Worm (Caenorhabditis elegans): ENCODE results near the gene str-77.

The str-77 gene

ce11 chrV:17752340-17752739 lies 33.6 kb downstream of the str-77 start:
- TF ChIP-seq flt-1 (GFP tag; IDR thresholded peaks at IDR 0.05) = no peak
- no peak for TF ChIP-seq ref-1 (GFP tag; conservative IDR thresholded peaks at IDR 0.05)
- no peak for TF ChIP-seq T22C8.4 (GFP tag; IDR thresholded peaks at IDR 0.05)
- TF ChIP-seq med-1 (GFP tag; optimal IDR thresholded peaks at IDR 0.05; ENCODE audit: insufficient read depth) = no peak
- no peak for TF ChIP-seq cog-1 (tag; optimal IDR thresholded peaks at IDR 0.05)
- no peak for TF ChIP-seq ztf-23 (GFP tag; IDR thresholded peaks at IDR 0.05)
- TF ChIP-seq ztf-29 (GFP tag; IDR thresholded peaks at IDR 0.05) = no peak
- TF ChIP-seq tab-1 (GFP tag; IDR thresholded peaks at IDR 0.05) = no peak
- TF ChIP-seq klf-2 (GFP tag; conservative IDR thresholded peaks at IDR 0.05) = no peak

ce11 chrV:17754999-17755398 lies 36.3 kb downstream of the str-77 start:
- TF ChIP-seq ztf-29 (GFP tag; IDR thresholded peaks at IDR 0.05) (no peak), klf-2 (GFP tag; conservative IDR thresholded peaks at IDR 0.05) (no peak), flt-1 (GFP tag; IDR thresholded peaks at IDR 0.05) (no peak), ztf-23 (GFP tag; IDR thresholded peaks at IDR 0.05) (no peak), cog-1 (tag; optimal IDR thresholded peaks at IDR 0.05) (no peak), tab-1 (GFP tag; IDR thresholded peaks at IDR 0.05) (no peak), T22C8.4 (GFP tag; IDR thresholded peaks at IDR 0.05) (no peak), med-1 (GFP tag; optimal IDR thresholded peaks at IDR 0.05; ENCODE audit: insufficient read depth) (no peak), ref-1 (GFP tag; conservative IDR thresholded peaks at IDR 0.05) (no peak)

ce11 chrV:17755592-17755991 lies 36.8 kb downstream of the str-77 start, which contains the start of gene pgp-9:
TSS of gene pgp-9 (plus strand) at chrV:17755892.
- TF ChIP-seq tab-1 (GFP tag; IDR thresholded peaks at IDR 0.05) = no peak
- no peak for TF ChIP-seq T22C8.4 (GFP tag; IDR thresholded peaks at IDR 0.05)
- no peak for TF ChIP-seq flt-1 (GFP tag; IDR thresholded peaks at IDR 0.05)
- TF ChIP-seq ztf-29 (GFP tag; IDR thresholded peaks at IDR 0.05) = no peak
- TF ChIP-seq ztf-23 (GFP tag; IDR thresholded peaks at IDR 0.05) = no peak
- no peak for TF ChIP-seq ref-1 (GFP tag; conservative IDR thresholded peaks at IDR 0.05)
- no peak for TF ChIP-seq klf-2 (GFP tag; conservative IDR thresholded peaks at IDR 0.05)
- no peak for TF ChIP-seq med-1 (GFP tag; optimal IDR thresholded peaks at IDR 0.05; ENCODE audit: insufficient read depth)

- TF ChIP-seq med-1 (GFP tag; optimal IDR thresholded peaks at IDR 0.05; ENCODE audit: insufficient read depth) (no peak), ztf-23 (GFP tag; IDR thresholded peaks at IDR 0.05) (no peak), ref-1 (GFP tag; conservative IDR thresholded peaks at IDR 0.05) (no peak), cog-1 (tag; optimal IDR thresholded peaks at IDR 0.05) (no peak), klf-2 (GFP tag; conservative IDR thresholded peaks at IDR 0.05) (no peak)
Observed at ce11 chrV:17765077-17765476, 46.3 kb downstream of the str-77 start, which contains the start of the genes C47A10.16 and srh-283. TSS of gene C47A10.16 (minus strand) at chrV:17765177. TSS of gene srh-283 (plus strand) at chrV:17765348.

- TF ChIP-seq cog-1 (tag; optimal IDR thresholded peaks at IDR 0.05) (no peak), T22C8.4 (GFP tag; IDR thresholded peaks at IDR 0.05) (no peak), med-1 (GFP tag; optimal IDR thresholded peaks at IDR 0.05; ENCODE audit: insufficient read depth) (no peak), tab-1 (GFP tag; IDR thresholded peaks at IDR 0.05) (no peak), flt-1 (GFP tag; IDR thresholded peaks at IDR 0.05) (no peak), klf-2 (GFP tag; conservative IDR thresholded peaks at IDR 0.05) (no peak), ztf-23 (GFP tag; IDR thresholded peaks at IDR 0.05) (no peak), ztf-29 (GFP tag; IDR thresholded peaks at IDR 0.05) (no peak), ref-1 (GFP tag; conservative IDR thresholded peaks at IDR 0.05) (no peak)
Observed at ce11 chrV:17767249-17767648, 48.5 kb downstream of the str-77 start, which contains the start of gene srh-284. TSS of gene srh-284 (plus strand) at chrV:17767549.

- TF ChIP-seq ref-1 (GFP tag; conservative IDR thresholded peaks at IDR 0.05) = no peak
- TF ChIP-seq cog-1 (tag; optimal IDR thresholded peaks at IDR 0.05) = no peak
- TF ChIP-seq flt-1 (GFP tag; IDR thresholded peaks at IDR 0.05) = no peak
- TF ChIP-seq klf-2 (GFP tag; conservative IDR thresholded peaks at IDR 0.05) = no peak
- TF ChIP-seq ztf-23 (GFP tag; IDR thresholded peaks at IDR 0.05) = no peak
- no peak for TF ChIP-seq tab-1 (GFP tag; IDR thresholded peaks at IDR 0.05)
- TF ChIP-seq T22C8.4 (GFP tag; IDR thresholded peaks at IDR 0.05) = no peak
- TF ChIP-seq ztf-29 (GFP tag; IDR thresholded peaks at IDR 0.05) = no peak
- no peak for TF ChIP-seq med-1 (GFP tag; optimal IDR thresholded peaks at IDR 0.05; ENCODE audit: insufficient read depth)
Observed at ce11 chrV:17767768-17768167, 49.0 kb downstream of the str-77 start.

All from whole organism, midembryonic.